Worm (Caenorhabditis elegans): Measurements from ENCODE around the gene pph-2.

DNA sequence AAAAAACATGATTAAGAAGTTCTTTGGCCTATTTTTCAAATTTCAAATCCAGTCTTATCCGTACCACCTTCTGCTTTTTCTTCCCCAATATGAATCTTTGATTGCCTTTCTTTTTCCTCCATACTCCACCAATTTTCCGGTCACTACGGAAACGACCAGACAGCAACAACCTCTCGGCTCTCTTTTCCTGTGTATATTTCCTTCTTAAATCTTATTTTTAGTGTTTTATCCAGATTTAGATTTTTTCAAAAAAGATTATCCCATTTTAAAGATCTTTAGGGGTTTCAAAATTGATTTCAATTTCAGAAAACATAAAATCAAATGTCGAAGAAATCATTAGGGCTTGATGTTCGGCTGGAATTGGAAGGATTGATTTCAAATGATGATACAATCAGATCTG, 13.3 kb downstream of the pph-2 start, which contains the start of gene trpa-1:
- no peak for TF ChIP-seq egl-27 (tag; optimal IDR thresholded peaks at IDR 0.05)
- TF ChIP-seq zag-1 (tag; optimal IDR thresholded peaks at IDR 0.05) = no peak
- no peak for TF ChIP-seq dpl-1 (GFP tag; optimal IDR thresholded peaks at IDR 0.05)
- TF ChIP-seq nhr-28 (tag; optimal IDR thresholded peaks at IDR 0.05) = no peak
- TF ChIP-seq aha-1 (tag; optimal IDR thresholded peaks at IDR 0.05) = no peak

All from whole organism, L1 larva.